Worm (Caenorhabditis elegans): ENCODE results near the gene F53B3.3.
A peak's percentile ranks its signal among the peaks of the same experiment; 100 is the strongest.

The F53B3.3 gene

DNA sequence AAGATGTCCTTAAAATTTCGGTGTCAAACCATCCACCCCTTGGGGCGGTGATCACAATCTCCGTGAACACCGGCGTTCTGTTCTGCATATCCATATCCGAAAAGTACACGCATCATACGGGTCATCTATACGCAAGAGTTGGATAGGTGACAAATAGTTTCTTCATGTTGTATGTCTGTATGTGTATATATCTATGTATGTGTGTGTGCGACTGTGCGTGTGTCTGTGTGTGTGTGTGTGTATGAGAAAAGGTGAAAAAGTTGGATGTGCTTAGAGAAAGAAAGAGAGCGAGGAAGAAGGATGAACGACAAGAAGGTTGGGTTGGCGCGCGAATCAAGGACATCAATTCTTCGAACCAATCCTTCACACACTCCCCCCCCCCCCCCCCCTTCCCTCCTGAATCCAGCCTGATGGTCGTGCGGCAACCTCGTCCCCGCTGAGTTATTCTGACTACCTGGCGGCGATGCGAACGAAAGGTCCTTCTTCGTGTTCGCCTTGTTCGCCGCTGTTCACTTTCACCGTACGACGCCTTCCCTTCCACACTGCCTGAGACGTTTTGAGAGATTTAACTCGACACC lies 36.4 kb upstream of the F53B3.3 start:
- no peak for TF ChIP-seq tbx-2 (tag; optimal IDR thresholded peaks at IDR 0.05)
- peak; percentile 84 for TF ChIP-seq nhr-25 (tag; optimal IDR thresholded peaks at IDR 0.05)
- TF ChIP-seq nhr-23 (tag; optimal IDR thresholded peaks at IDR 0.05): peak; percentile 82

DNA sequence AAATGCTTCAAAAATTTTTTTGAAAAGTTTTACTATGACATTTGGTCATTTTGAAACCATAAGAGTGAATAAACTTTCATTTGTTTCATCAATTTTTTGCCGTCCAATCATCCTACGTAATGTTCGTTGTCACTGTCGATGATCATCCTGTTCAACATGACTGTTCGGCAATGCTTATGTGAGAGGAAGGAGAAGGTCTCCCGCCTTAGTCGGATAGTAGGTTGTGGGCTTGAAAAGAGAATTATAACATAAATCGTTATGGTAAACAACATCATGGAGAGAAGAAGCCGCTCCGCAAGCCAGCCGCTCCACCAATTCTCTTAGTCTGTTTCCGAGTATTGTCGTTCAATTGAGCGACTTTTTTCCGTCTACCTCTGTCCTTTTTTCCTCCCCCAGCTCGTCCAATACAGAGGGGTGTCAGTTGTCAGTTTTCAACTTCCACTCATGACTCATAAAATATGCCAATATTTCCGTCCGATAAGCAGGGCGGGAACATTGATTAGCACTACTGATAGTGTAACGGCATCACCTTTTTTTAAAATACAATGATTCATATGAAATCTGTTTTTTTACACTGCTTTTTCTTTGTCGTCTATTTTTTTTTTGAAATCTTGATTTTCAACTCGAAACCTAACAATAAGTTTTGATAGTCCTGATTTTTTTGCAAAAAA lies 35.3 kb upstream of the F53B3.3 start:
- TF ChIP-seq lsy-12 (tag; optimal IDR thresholded peaks at IDR 0.05): no peak
- TF ChIP-seq nhr-12 (tag; optimal IDR thresholded peaks at IDR 0.05): no peak
- TF ChIP-seq ceh-16 (tag; optimal IDR thresholded peaks at IDR 0.05): no peak
- TF ChIP-seq pqm-1 (tag; optimal IDR thresholded peaks at IDR 0.05): peak; percentile 72
- no peak for TF ChIP-seq tbx-2 (tag; optimal IDR thresholded peaks at IDR 0.05)
- TF ChIP-seq mml-1 (tag; optimal IDR thresholded peaks at IDR 0.05): no peak
- TF ChIP-seq elt-1 (tag; optimal IDR thresholded peaks at IDR 0.05): no peak
- TF ChIP-seq unc-39 (tag; optimal IDR thresholded peaks at IDR 0.05): no peak
- no peak for TF ChIP-seq jun-1 (tag; optimal IDR thresholded peaks at IDR 0.05)
- TF ChIP-seq ama-1 (optimal IDR thresholded peaks at IDR 0.05): peak; percentile 12
- no peak for TF ChIP-seq zag-1 (tag; optimal IDR thresholded peaks at IDR 0.05)
- TF ChIP-seq elt-2 (tag; optimal IDR thresholded peaks at IDR 0.05): peak; percentile 78
- TF ChIP-seq pha-4 (tag; optimal IDR thresholded peaks at IDR 0.05): no peak
- no peak for TF ChIP-seq nhr-67 (tag; optimal IDR thresholded peaks at IDR 0.05)
- no peak for TF ChIP-seq nhr-23 (tag; optimal IDR thresholded peaks at IDR 0.05)
- TF ChIP-seq hmg-11 (tag; optimal IDR thresholded peaks at IDR 0.05): no peak
- TF ChIP-seq daf-12 (tag; optimal IDR thresholded peaks at IDR 0.05): no peak
- TF ChIP-seq eor-1 (tag; optimal IDR thresholded peaks at IDR 0.05): no peak
- TF ChIP-seq nhr-43 (tag; optimal IDR thresholded peaks at IDR 0.05; ENCODE audit: poor library complexity, severe bottlenecking): no peak

- TF ChIP-seq ceh-9 (tag; optimal IDR thresholded peaks at IDR 0.05) (no peak), nhr-23 (tag; optimal IDR thresholded peaks at IDR 0.05) (peak; percentile 10), fkh-2 (tag; optimal IDR thresholded peaks at IDR 0.05) (no peak), elt-2 (tag; optimal IDR thresholded peaks at IDR 0.05) (peak; percentile 48), mml-1 (tag; optimal IDR thresholded peaks at IDR 0.05) (peak; percentile 20), pqm-1 (tag; optimal IDR thresholded peaks at IDR 0.05) (peak; percentile 35), elt-3 (tag; optimal IDR thresholded peaks at IDR 0.05) (no peak), egl-5 (tag; optimal IDR thresholded peaks at IDR 0.05) (no peak), jun-1 (tag; optimal IDR thresholded peaks at IDR 0.05) (no peak), unc-62 (GFP tag; optimal IDR thresholded peaks at IDR 0.05) (peak; percentile 83), elt-1 (tag; optimal IDR thresholded peaks at IDR 0.05) (no peak), nhr-12 (tag; optimal IDR thresholded peaks at IDR 0.05) (no peak), nhr-43 (tag; optimal IDR thresholded peaks at IDR 0.05; ENCODE audit: poor library complexity, severe bottlenecking) (no peak), mdl-1 (tag; optimal IDR thresholded peaks at IDR 0.05) (no peak), skn-1 (tag; optimal IDR thresholded peaks at IDR 0.05) (no peak), nhr-25 (tag; optimal IDR thresholded peaks at IDR 0.05) (peak; percentile 72), sea-2 (GFP tag; optimal IDR thresholded peaks at IDR 0.05) (no peak), aly-2 (tag; optimal IDR thresholded peaks at IDR 0.05) (no peak), ceh-16 (tag; optimal IDR thresholded peaks at IDR 0.05) (no peak), pha-4 (tag; optimal IDR thresholded peaks at IDR 0.05) (peak; percentile 27), snpc-4 (tag; optimal IDR thresholded peaks at IDR 0.05) (no peak), zag-1 (tag; optimal IDR thresholded peaks at IDR 0.05) (no peak), fos-1 (tag; optimal IDR thresholded peaks at IDR 0.05) (no peak), fkh-10 (GFP tag; optimal IDR thresholded peaks at IDR 0.05) (no peak), ztf-11 (tag; optimal IDR thresholded peaks at IDR 0.05) (no peak), lsy-12 (tag; optimal IDR thresholded peaks at IDR 0.05) (no peak), ceh-82 (tag; optimal IDR thresholded peaks at IDR 0.05) (no peak), egl-27 (tag; optimal IDR thresholded peaks at IDR 0.05) (no peak), nhr-237 (tag; optimal IDR thresholded peaks at IDR 0.05) (no peak)
These were observed 32.9 kb upstream of the F53B3.3 start for ce11 chrX:2903715-2904419.
